Worm (Caenorhabditis elegans) whole organism, mixed stage, embryonic: Measurements from ENCODE around the gene F13B6.3.

Source experiments
- M03D4.4 ChIP-seq: sonication (generic microtip); optimal IDR thresholded peaks from 2 replicates; lab custom pipeline; 2017; ENCODE audit warnings: mild to moderate bottlenecking, missing genetic modification characterization, missing compliant biosample characterization
- blmp-1 ChIP-seq: fragments of 150-350 bp; optimal IDR thresholded peaks from 2 replicates; lab custom pipeline; 2014; ENCODE audit warnings: missing biosample characterization, missing genetic modification characterization
- ceh-39 ChIP-seq: fragments of 150-350 bp; optimal IDR thresholded peaks from 2 replicates; lab custom pipeline; 2014; ENCODE audit warnings: missing biosample characterization, missing genetic modification characterization
- ceh-43 ChIP-seq: fragments of 200-800 bp; sonication (Bioruptor generic); optimal IDR thresholded peaks from 2 replicates; lab custom pipeline; 2018; ENCODE audit warnings: mild to moderate bottlenecking, missing genetic modification characterization, moderate library complexity, missing compliant biosample characterization
- ceh-83 ChIP-seq: fragments of 200-800 bp; sonication (Bioruptor generic); optimal IDR thresholded peaks from 2 replicates; lab custom pipeline; 2018; ENCODE audit warnings: mild to moderate bottlenecking, missing genetic modification characterization, missing compliant biosample characterization
- drap-1 ChIP-seq: fragments of 200-800 bp; sonication (Bioruptor generic); optimal IDR thresholded peaks from 3 replicates; lab custom pipeline; 2018; ENCODE audit warnings: mild to moderate bottlenecking, missing genetic modification characterization, missing compliant biosample characterization
- elt-1 ChIP-seq: sonication (generic microtip); optimal IDR thresholded peaks from 2 replicates; lab custom pipeline; 2017; ENCODE audit warnings: missing genetic modification characterization, mild to moderate bottlenecking, missing compliant biosample characterization, antibody characterized with exemption, moderate library complexity, borderline replicate concordance; ENCODE audit not compliant: insufficient read depth
- elt-3 ChIP-seq: fragments of 150-350 bp; optimal IDR thresholded peaks from 2 replicates; lab custom pipeline; 2014; ENCODE audit warnings: missing biosample characterization, missing genetic modification characterization
- flh-1 ChIP-seq: fragments of 200-800 bp; sonication (Bioruptor generic); optimal IDR thresholded peaks from 2 replicates; lab custom pipeline; 2018; ENCODE audit warnings: mild to moderate bottlenecking, missing genetic modification characterization, moderate library complexity, missing compliant biosample characterization
- ham-2 ChIP-seq: fragments of 200-800 bp; sonication (Bioruptor generic); optimal IDR thresholded peaks from 2 replicates; lab custom pipeline; 2018; ENCODE audit warnings: mild to moderate bottlenecking, missing genetic modification characterization, missing compliant biosample characterization
- hlh-1 ChIP-seq: fragments of 150-350 bp; optimal IDR thresholded peaks from 2 replicates; lab custom pipeline; 2014; ENCODE audit warnings: missing biosample characterization, missing genetic modification reagents, missing genetic modification characterization
- lin-13 ChIP-seq: fragments of 150-350 bp; optimal IDR thresholded peaks from 2 replicates; lab custom pipeline; 2014; ENCODE audit warnings: missing biosample characterization, missing genetic modification characterization
- lin-32 ChIP-seq: fragments of 200-800 bp; sonication (Bioruptor generic); optimal IDR thresholded peaks from 2 replicates; lab custom pipeline; 2018; ENCODE audit warnings: mild to moderate bottlenecking, missing genetic modification characterization, missing compliant biosample characterization
- lsy-2 ChIP-seq: fragments of 150-350 bp; optimal IDR thresholded peaks from 2 replicates; lab custom pipeline; 2014; ENCODE audit warnings: missing biosample characterization, missing genetic modification characterization
- mab-5 ChIP-seq: fragments of 150-350 bp; optimal IDR thresholded peaks from 2 replicates; lab custom pipeline; 2014; ENCODE audit warnings: missing biosample characterization, missing genetic modification characterization
- mep-1 ChIP-seq: fragments of 150-350 bp; optimal IDR thresholded peaks from 2 replicates; lab custom pipeline; 2017; ENCODE audit warnings: missing biosample characterization, missing genetic modification reagents, missing genetic modification characterization, inconsistent platforms
- mls-2 ChIP-seq: sonication (generic microtip); optimal IDR thresholded peaks from 2 replicates; lab custom pipeline; 2016; ENCODE audit warnings: mild to moderate bottlenecking, missing genetic modification characterization, moderate library complexity, missing compliant biosample characterization
- nhr-12 ChIP-seq: fragments of 150-350 bp; optimal IDR thresholded peaks from 2 replicates; lab custom pipeline; 2014; ENCODE audit warnings: missing biosample characterization, missing genetic modification characterization
- nhr-237 ChIP-seq: fragments of 150-350 bp; optimal IDR thresholded peaks from 2 replicates; lab custom pipeline; 2014; ENCODE audit warnings: missing biosample characterization, missing genetic modification characterization
- nhr-76 ChIP-seq: sonication (generic microtip); optimal IDR thresholded peaks from 2 replicates; lab custom pipeline; 2017; ENCODE audit warnings: missing biosample characterization, missing genetic modification characterization
- pha-4 ChIP-seq: fragments of 150-350 bp; optimal IDR thresholded peaks from 2 replicates; lab custom pipeline; 2018; ENCODE audit warnings: missing biosample characterization, missing genetic modification reagents, missing genetic modification characterization
- sem-2 ChIP-seq: fragments of 200-800 bp; sonication (Bioruptor generic); optimal IDR thresholded peaks from 2 replicates; lab custom pipeline; 2018; ENCODE audit warnings: mild to moderate bottlenecking, missing genetic modification characterization, missing compliant biosample characterization
- snpc-4 ChIP-seq: fragments of 150-350 bp; optimal IDR thresholded peaks from 2 replicates; lab custom pipeline; 2014; ENCODE audit warnings: missing biosample characterization, missing genetic modification characterization
- sptf-1 ChIP-seq: sonication (generic microtip); optimal IDR thresholded peaks from 2 replicates; lab custom pipeline; 2017; ENCODE audit warnings: mild to moderate bottlenecking, missing genetic modification characterization, moderate library complexity, missing compliant biosample characterization
- tbx-8 ChIP-seq: fragments of 200-800 bp; sonication (Bioruptor generic); optimal IDR thresholded peaks from 2 replicates; lab custom pipeline; 2018; ENCODE audit warnings: mild to moderate bottlenecking, missing genetic modification characterization, moderate library complexity, missing compliant biosample characterization
- unc-120 ChIP-seq: sonication (generic microtip); optimal IDR thresholded peaks from 2 replicates; lab custom pipeline; 2017; ENCODE audit warnings: missing genetic modification characterization, missing compliant biosample characterization; ENCODE audit not compliant: poor library complexity, severe bottlenecking
- unc-39 ChIP-seq: fragments of 150-350 bp; optimal IDR thresholded peaks from 2 replicates; lab custom pipeline; 2014; ENCODE audit warnings: missing biosample characterization, missing genetic modification characterization
- unc-62 ChIP-seq: fragments of 150-350 bp; optimal IDR thresholded peaks from 2 replicates; lab custom pipeline; 2014; ENCODE audit warnings: missing biosample characterization, missing genetic modification reagents, missing genetic modification characterization
- zip-8 ChIP-seq: fragments of 150-350 bp; optimal IDR thresholded peaks from 2 replicates; lab custom pipeline; 2014; ENCODE audit warnings: missing biosample characterization, missing genetic modification characterization
- ztf-11 ChIP-seq: fragments of 150-350 bp; optimal IDR thresholded peaks from 2 replicates; lab custom pipeline; 2014; ENCODE audit warnings: missing biosample characterization, missing genetic modification characterization

F13B6.3 gene

DNA sequence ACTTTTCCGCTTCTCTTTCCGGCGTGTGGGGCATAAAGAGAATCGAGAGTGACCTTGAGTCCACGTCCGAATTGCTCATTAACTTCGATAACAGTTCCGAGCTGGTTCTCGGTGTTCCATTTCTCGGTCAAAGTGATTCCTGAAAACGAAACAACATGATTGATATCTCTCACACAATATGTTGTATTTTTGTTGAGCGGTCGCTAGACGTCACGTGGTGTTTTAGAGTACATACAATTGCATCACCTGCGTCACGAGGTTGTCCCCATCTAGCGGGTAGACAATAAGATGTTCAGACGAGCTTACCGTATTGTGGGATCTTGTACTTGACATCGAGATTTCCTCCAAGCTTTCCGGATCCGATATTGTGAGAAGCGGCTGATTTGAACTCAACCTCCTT is 41.5 kb upstream of the F13B6.3 start:
- TF ChIP-seq M03D4.4: no peak
- no peak for TF ChIP-seq lin-13
- no peak for TF ChIP-seq lsy-2 (tag; lab: Kevin White, UChicago)
- no peak for TF ChIP-seq unc-62 (GFP tag; lab: Kevin White, UChicago)
- TF ChIP-seq flh-1: no peak
- no peak for TF ChIP-seq mep-1 (tag; lab: Kevin White, UChicago)
- TF ChIP-seq tbx-8 (GFP tag; lab: Kevin White, UChicago): no peak
- TF ChIP-seq hlh-1 (tag; lab: Kevin White, UChicago): no peak
- no peak for TF ChIP-seq lin-32 (GFP tag; lab: Kevin White, UChicago)
- no peak for TF ChIP-seq ceh-83
- TF ChIP-seq, all 35 proteins: peak for 0

DNA sequence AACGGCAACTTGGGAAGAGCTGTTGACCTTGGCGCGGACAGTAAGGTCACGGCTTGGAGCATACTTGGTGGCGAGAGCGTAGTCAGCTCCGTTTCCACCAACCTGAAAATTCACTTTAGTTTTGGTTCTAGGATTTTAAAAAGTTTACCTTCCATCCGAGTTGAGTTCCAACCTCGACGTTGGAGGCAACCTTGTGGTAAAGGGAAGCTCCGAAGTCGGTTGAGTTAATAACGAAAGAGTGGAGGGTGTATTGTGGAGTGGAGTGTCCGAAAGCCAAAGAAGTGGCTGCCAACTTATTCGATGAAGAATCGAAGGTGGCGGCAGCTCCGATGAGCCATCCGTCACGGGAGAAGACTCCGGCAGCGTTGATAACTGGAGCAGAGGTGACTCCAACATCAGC is 41.0 kb upstream of the F13B6.3 start:
- TF ChIP-seq sem-2 (GFP tag; lab: Kevin White, UChicago) (no peak), ztf-11 (tag; lab: Kevin White, UChicago) (no peak), unc-62 (GFP tag; lab: Kevin White, UChicago) (no peak), tbx-8 (GFP tag; lab: Kevin White, UChicago) (no peak), unc-120 (tag; lab: Kevin White, UChicago) (no peak), sptf-1 (tag; lab: Kevin White, UChicago) (no peak), mab-5 (no peak), hlh-1 (tag; lab: Kevin White, UChicago) (no peak), drap-1 (GFP tag; lab: Kevin White, UChicago) (no peak), nhr-237 (no peak), elt-1 (tag; lab: Kevin White, UChicago) (no peak), lsy-2 (tag; lab: Kevin White, UChicago) (no peak), ceh-43 (GFP tag; lab: Kevin White, UChicago) (no peak), ceh-83 (no peak), ceh-39 (tag; lab: Kevin White, UChicago) (no peak), mep-1 (tag; lab: Kevin White, UChicago) (no peak), lin-13 (no peak)

DNA sequence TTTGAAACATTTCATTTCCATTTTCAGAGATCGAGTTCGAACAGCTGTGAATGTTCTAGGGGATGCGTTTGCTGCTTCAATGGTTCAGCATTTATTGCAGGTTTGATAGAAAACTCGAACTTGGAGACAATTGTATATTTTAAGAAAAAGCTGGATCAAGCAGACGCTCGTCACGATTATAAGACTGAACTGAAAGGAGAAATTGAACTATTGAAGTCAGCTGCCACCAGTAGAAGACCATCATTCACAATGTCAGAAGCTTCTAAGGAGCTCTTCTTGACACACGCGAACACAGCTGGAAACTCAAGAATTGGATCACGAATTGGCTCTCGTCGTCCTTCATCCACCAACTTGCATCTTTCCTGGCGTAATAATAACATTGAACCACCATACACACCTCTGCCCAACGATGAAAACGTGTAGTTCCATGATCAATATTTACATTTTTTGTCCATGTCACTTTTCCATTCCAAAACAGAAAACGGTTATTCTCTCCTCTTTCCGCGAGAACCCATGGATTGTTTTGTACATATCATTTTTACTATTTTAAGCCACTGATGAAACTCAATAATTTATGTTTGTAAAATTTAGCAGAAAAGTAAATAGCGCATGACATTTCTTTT is 40.2 kb upstream of the F13B6.3 start:
- TF ChIP-seq M03D4.4: no peak
- TF ChIP-seq ham-2 (GFP tag; lab: Kevin White, UChicago): no peak
- no peak for TF ChIP-seq flh-1
- TF ChIP-seq drap-1 (GFP tag; lab: Kevin White, UChicago): no peak
- TF ChIP-seq unc-120 (tag; lab: Kevin White, UChicago): no peak
- no peak for TF ChIP-seq lsy-2 (tag; lab: Kevin White, UChicago)
- no peak for TF ChIP-seq elt-1 (tag; lab: Kevin White, UChicago)
- no peak for TF ChIP-seq nhr-237
- no peak for TF ChIP-seq sptf-1 (tag; lab: Kevin White, UChicago)
- no peak for TF ChIP-seq ceh-43 (GFP tag; lab: Kevin White, UChicago)
- TF ChIP-seq elt-3: no peak
- TF ChIP-seq mls-2: no peak
- no peak for TF ChIP-seq tbx-8 (GFP tag; lab: Kevin White, UChicago)
- TF ChIP-seq hlh-1 (tag; lab: Kevin White, UChicago): no peak
- no peak for TF ChIP-seq pha-4 (tag; lab: Kevin White, UChicago)
- no peak for TF ChIP-seq lin-13
- TF ChIP-seq zip-8 (tag; lab: Kevin White, UChicago): no peak
- TF ChIP-seq nhr-12 (tag; lab: Kevin White, UChicago): no peak

DNA sequence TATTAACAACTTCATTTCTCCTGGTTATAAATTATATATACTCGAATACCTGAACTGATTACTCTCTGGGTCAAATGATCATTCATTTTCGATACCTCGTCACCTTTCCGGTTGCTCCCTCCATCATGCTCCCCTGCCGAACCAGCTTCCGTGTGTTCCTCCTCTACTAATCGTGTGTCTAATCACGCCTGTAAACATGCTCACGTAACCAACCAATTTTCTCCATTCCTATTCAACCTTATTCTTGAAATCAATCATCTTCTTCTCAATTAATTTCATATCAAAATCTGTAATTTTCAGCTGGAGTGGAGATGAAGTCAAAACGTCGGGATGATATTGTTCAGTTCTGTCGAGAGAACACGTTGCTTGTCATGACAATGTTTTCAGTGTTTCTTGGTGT is 37.6 kb upstream of the F13B6.3 start, which contains the start of gene glt-6:
TSS of gene glt-6 (plus strand) at position 301 of the 400 bp plus-strand sequence.
- TF ChIP-seq nhr-76 (no peak), snpc-4 (tag; lab: Kevin White, UChicago) (no peak), mab-5 (no peak)

DNA sequence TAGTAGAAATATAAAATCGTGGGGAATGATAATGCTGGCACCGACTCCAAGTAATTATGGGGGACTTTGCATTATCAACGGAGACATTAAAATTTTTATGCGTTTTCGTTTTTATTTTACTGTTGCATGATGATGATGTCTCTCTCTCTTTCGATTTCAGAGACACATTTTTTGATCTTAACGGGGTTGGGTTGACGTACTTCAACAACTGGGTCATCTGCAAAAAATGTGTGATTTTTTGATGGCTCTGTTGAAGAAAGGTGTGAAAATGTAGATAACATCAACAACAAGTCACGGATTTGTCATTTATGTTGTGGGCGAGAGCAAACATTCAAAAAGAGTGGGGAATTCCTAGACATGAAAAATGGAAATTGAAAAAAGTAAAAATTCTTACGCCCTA is 35.6 kb upstream of the F13B6.3 start, which contains the start of gene F55G1.15:
TSS of gene F55G1.15 (minus strand) at position 101 of the 400 bp plus-strand sequence.
- TF ChIP-seq M03D4.4 (no peak), ceh-43 (GFP tag; lab: Kevin White, UChicago) (no peak), nhr-237 (no peak), unc-62 (GFP tag; lab: Kevin White, UChicago) (no peak), elt-1 (tag; lab: Kevin White, UChicago) (no peak), ztf-11 (tag; lab: Kevin White, UChicago) (no peak), unc-39 (no peak), lin-13 (no peak), flh-1 (no peak), blmp-1 (tag; lab: Kevin White, UChicago) (no peak), lin-32 (GFP tag; lab: Kevin White, UChicago) (no peak), ham-2 (GFP tag; lab: Kevin White, UChicago) (no peak), mab-5 (no peak)
